Worm (Caenorhabditis elegans) whole organism, early embryonic: Measurements from ENCODE around the gene R144.10.

Experiments used
- B0310.2 ChIP-seq: sonication (generic microtip); optimal IDR thresholded peaks from 2 replicates; lab custom pipeline; 2016; ENCODE audit warnings: mild to moderate bottlenecking, missing genetic modification characterization, missing compliant biosample characterization
- F13C5.2 ChIP-seq: sonication (generic microtip); optimal IDR thresholded peaks from 2 replicates; lab custom pipeline; 2017; ENCODE audit warnings: mild to moderate bottlenecking, missing genetic modification characterization, inconsistent platforms, missing compliant biosample characterization
- aly-1 ChIP-seq: sonication (generic microtip); optimal IDR thresholded peaks from 2 replicates; lab custom pipeline; 2016; ENCODE audit warnings: missing genetic modification characterization, missing compliant biosample characterization
- ama-1 ChIP-seq: fragments of 150-350 bp; optimal IDR thresholded peaks from 2 replicates; lab custom pipeline; 2014
- ceh-13 ChIP-seq: fragments of 200-800 bp; sonication (Bioruptor generic); optimal IDR thresholded peaks from 2 replicates; lab custom pipeline; 2018; ENCODE audit warnings: mild to moderate bottlenecking, missing genetic modification characterization, missing compliant biosample characterization
- ceh-36 ChIP-seq: sonication (generic microtip); optimal IDR thresholded peaks from 2 replicates; lab custom pipeline; 2016; ENCODE audit warnings: missing genetic modification characterization, inconsistent platforms, missing compliant biosample characterization
- ets-7 ChIP-seq: sonication (generic microtip); optimal IDR thresholded peaks from 2 replicates; lab custom pipeline; 2016; ENCODE audit warnings: missing genotype, missing genetic modification characterization, missing compliant biosample characterization
- flt-1 ChIP-seq: fragments of 200-800 bp; sonication (Bioruptor generic); IDR thresholded peaks from 2 replicates; pipeline ENCODE4 v1.3.6; 2022; ENCODE audit warnings: missing genetic modification characterization, missing compliant biosample characterization
- hmbx-1 ChIP-seq: sonication (generic microtip); optimal IDR thresholded peaks from 2 replicates; lab custom pipeline; 2016; ENCODE audit warnings: mild to moderate bottlenecking, missing genetic modification characterization, missing compliant biosample characterization
- hmg-4 ChIP-seq: fragments of 200-800 bp; sonication (Bioruptor generic); optimal IDR thresholded peaks from 2 replicates; lab custom pipeline; 2018; ENCODE audit warnings: mild to moderate bottlenecking, missing genetic modification characterization, missing compliant biosample characterization
- hnd-1 ChIP-seq: sonication (generic microtip); optimal IDR thresholded peaks from 2 replicates; lab custom pipeline; 2016; ENCODE audit warnings: missing genetic modification characterization, missing compliant biosample characterization
- pes-1 ChIP-seq: fragments of 200-800 bp; sonication (Bioruptor generic); IDR thresholded peaks from 2 replicates; pipeline ENCODE4 v1.3.6; 2022; ENCODE audit warnings: missing genetic modification reagents, missing genetic modification characterization, missing compliant biosample characterization
- scrt-1 ChIP-seq: fragments of 200-800 bp; sonication (Bioruptor generic); IDR thresholded peaks from 2 replicates; pipeline ENCODE4 v1.3.6; 2022; ENCODE audit warnings: missing genetic modification characterization, missing compliant biosample characterization
- sea-1 ChIP-seq: fragments of 200-800 bp; sonication (Bioruptor generic); conservative IDR thresholded peaks from 2 replicates; pipeline ENCODE4 v1.3.6; 2022; ENCODE audit warnings: missing genetic modification characterization, missing compliant biosample characterization
- tbx-11 ChIP-seq: fragments of 200-800 bp; sonication (Bioruptor generic); IDR thresholded peaks from 2 replicates; pipeline ENCODE4 v1.3.6; 2022; ENCODE audit warnings: missing genetic modification characterization, missing compliant biosample characterization
- tbx-37 ChIP-seq: fragments of 200-800 bp; sonication (Bioruptor generic); conservative IDR thresholded peaks from 2 replicates; pipeline ENCODE4 v1.3.6; 2022; ENCODE audit warnings: missing genetic modification reagents, missing genetic modification characterization, missing compliant biosample characterization
- tra-4 ChIP-seq: sonication (generic microtip); optimal IDR thresholded peaks from 2 replicates; lab custom pipeline; 2017; ENCODE audit warnings: missing genetic modification characterization, missing compliant biosample characterization

R144.10 gene

ce11 chrIII:5030629-5031028 is 28.5 kb upstream of the R144.10 start, which contains the start of gene klp-6:
Gene klp-6, plus strand, starts transcription at chrIII:5030929.
- no peak for TF ChIP-seq scrt-1 (GFP tag; lab: Robert Waterston, UW)
- no peak for TF ChIP-seq F13C5.2 (tag; lab: Kevin White, UChicago)
- no peak for TF ChIP-seq tbx-11 (GFP tag; lab: Robert Waterston, UW)
- no peak for TF ChIP-seq pes-1 (GFP tag; lab: Robert Waterston, UW)
- no peak for TF ChIP-seq flt-1 (GFP tag; lab: Robert Waterston, UW)
- TF ChIP-seq aly-1 (tag; lab: Kevin White, UChicago) = no peak
- no peak for TF ChIP-seq ama-1
- TF ChIP-seq hmbx-1 (tag; lab: Kevin White, UChicago) = no peak
- no peak for TF ChIP-seq ets-7 (tag; lab: Kevin White, UChicago)
- no peak for TF ChIP-seq ceh-13 (GFP tag; lab: Kevin White, UChicago)
- no peak for TF ChIP-seq hmg-4
- no peak for TF ChIP-seq hnd-1 (tag; lab: Kevin White, UChicago)
- no peak for TF ChIP-seq tra-4
- TF ChIP-seq B0310.2 (tag; lab: Kevin White, UChicago) = no peak
- TF ChIP-seq sea-1 (GFP tag; lab: Robert Waterston, UW) = no peak

DNA sequence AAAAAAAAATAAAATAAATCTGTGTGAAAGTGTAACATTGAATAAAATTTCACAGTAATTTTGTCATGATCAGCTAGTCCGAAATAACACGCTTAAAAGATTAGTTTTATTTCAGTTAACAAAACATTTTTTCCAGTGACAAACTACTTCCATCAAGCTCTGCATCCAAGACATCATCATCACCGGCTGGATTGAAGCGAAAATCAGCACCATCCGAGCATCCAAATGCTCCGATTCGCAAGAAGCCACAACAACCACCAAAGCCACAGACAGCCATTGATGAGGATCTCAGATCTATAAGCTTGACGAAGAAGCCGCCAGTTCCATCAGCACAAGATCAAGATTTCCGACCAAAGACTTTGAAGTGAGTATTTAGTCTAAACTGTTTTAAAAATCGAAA is 25.1 kb upstream of the R144.10 start:
- TF ChIP-seq flt-1 (GFP tag; lab: Robert Waterston, UW) = no peak
- TF ChIP-seq hmg-4 = no peak
- TF ChIP-seq aly-1 (tag; lab: Kevin White, UChicago) = no peak
- no peak for TF ChIP-seq ceh-13 (GFP tag; lab: Kevin White, UChicago)
- no peak for TF ChIP-seq hnd-1 (tag; lab: Kevin White, UChicago)
- TF ChIP-seq tbx-37 (GFP tag; lab: Robert Waterston, UW) = no peak
- TF ChIP-seq sea-1 (GFP tag; lab: Robert Waterston, UW) = 0 out of 2 replicates have a peak, but pooled peaks have one; percentile 16
- no peak for TF ChIP-seq tbx-11 (GFP tag; lab: Robert Waterston, UW)
- TF ChIP-seq tra-4 = no peak
- TF ChIP-seq ets-7 (tag; lab: Kevin White, UChicago) = no peak
- TF ChIP-seq ceh-36 (tag; lab: Kevin White, UChicago) = no peak
- peak; percentile 32 for TF ChIP-seq B0310.2 (tag; lab: Kevin White, UChicago)
- no peak for TF ChIP-seq scrt-1 (GFP tag; lab: Robert Waterston, UW)
- no peak for TF ChIP-seq F13C5.2 (tag; lab: Kevin White, UChicago)
- TF ChIP-seq hmbx-1 (tag; lab: Kevin White, UChicago) = no peak
- peak; percentile 27 for TF ChIP-seq ama-1
- no peak for TF ChIP-seq pes-1 (GFP tag; lab: Robert Waterston, UW)

DNA sequence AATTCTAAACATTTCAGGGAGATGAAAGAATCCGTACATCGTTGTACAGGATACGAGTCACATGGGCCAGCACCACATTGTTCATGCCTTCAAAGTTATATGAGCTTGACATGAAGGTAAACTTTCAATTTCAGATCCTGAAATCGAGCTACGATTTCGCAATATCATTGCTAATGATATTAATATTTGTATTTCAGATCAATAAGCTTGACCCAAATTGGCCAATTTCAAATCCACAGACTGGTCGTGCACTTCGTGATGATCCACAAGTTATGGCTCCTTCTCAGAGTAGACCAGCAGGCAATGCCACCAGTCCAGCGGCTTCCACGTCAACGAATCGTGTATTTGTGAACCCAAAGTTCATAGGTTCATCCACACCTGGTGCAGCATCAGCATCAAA is 24.2 kb upstream of the R144.10 start:
- TF ChIP-seq tbx-37 (GFP tag; lab: Robert Waterston, UW) (no peak), B0310.2 (tag; lab: Kevin White, UChicago) (no peak), ceh-36 (tag; lab: Kevin White, UChicago) (no peak), tbx-11 (GFP tag; lab: Robert Waterston, UW) (no peak), pes-1 (GFP tag; lab: Robert Waterston, UW) (no peak), hmg-4 (no peak), scrt-1 (GFP tag; lab: Robert Waterston, UW) (no peak), flt-1 (GFP tag; lab: Robert Waterston, UW) (no peak), F13C5.2 (tag; lab: Kevin White, UChicago) (no peak)

DNA sequence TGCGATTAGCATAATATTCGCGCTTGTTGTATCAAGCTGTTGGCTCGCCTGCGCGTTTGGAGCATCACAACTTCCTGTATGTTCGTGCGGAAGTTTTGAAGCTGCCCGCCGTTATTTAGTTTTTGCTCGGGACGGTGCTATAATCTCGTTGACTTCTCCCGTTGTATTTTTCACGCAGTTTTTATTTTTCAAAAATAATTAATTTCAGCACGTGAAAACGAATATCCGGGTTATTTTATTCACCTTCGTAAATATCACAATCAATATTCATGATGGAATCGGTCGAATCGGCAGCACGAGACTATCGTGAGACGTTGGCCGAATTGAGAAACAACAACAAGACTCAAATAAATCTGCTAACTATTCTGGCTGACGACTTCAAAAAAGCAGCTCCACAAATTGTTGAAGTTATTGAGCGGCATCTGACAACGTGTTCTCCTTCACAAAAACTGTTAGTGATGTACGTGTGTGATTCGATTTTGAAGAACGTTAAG is 23.1 kb upstream of the R144.10 start:
- TF ChIP-seq B0310.2 (tag; lab: Kevin White, UChicago) (no peak), ama-1 (peak; percentile 62)

DNA sequence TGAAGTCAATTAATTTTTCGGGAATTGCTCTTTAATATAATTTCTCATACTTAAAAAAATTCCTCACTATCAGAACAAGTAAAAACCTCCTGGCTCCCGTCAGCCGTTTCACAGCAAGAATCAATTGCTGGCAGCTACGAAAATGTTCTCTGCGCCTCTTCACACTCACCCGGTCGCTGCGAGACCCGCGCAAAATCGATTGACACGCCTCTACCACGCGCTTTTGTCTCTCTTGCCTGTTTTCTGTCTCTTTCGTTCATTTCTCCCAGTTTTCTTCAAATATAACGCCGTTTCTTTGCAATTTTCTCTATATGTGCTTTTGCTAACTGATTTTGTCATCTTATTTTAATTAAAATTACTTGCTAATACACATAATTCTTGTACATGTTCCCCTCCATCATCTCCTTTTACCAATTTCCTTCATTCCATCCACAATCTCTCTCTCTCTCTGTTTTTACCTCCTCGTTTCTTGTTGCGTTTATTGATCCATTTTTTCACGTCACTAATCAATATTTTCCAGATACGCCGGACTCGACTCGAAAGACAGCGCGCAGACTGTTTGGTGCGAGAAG is 22.3 kb upstream of the R144.10 start, which contains the start of gene pcf-11:
TSS of gene pcf-11 (plus strand) at position 522 of the 572 bp plus-strand sequence.
- no peak for TF ChIP-seq pes-1 (GFP tag; lab: Robert Waterston, UW)
- no peak for TF ChIP-seq aly-1 (tag; lab: Kevin White, UChicago)
- TF ChIP-seq tra-4 = peak; percentile 31
- TF ChIP-seq tbx-11 (GFP tag; lab: Robert Waterston, UW) = no peak
- no peak for TF ChIP-seq hnd-1 (tag; lab: Kevin White, UChicago)
- TF ChIP-seq scrt-1 (GFP tag; lab: Robert Waterston, UW) = no peak
- no peak for TF ChIP-seq F13C5.2 (tag; lab: Kevin White, UChicago)

DNA sequence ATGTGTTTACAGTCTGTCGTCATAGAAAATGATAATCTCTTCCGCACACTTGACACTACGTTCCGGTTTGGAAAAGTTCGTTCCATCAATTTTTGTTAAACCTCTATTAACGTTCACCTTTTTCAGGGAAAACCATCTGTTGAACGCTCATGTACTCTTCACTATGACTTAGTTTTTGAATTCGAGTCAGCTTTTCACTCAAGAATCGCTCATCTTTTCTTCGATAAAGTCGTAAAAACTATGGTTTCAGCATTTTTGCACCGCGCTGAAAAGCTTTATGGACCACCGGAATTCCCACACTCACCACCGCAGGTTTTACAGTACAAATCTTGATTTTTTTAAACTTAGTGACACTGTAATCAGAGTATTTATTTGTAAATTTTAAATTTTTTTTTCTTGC is 21.5 kb upstream of the R144.10 start:
- TF ChIP-seq hnd-1 (tag; lab: Kevin White, UChicago) = no peak
- TF ChIP-seq F13C5.2 (tag; lab: Kevin White, UChicago) = no peak
- no peak for TF ChIP-seq pes-1 (GFP tag; lab: Robert Waterston, UW)
- no peak for TF ChIP-seq B0310.2 (tag; lab: Kevin White, UChicago)
- TF ChIP-seq sea-1 (GFP tag; lab: Robert Waterston, UW) = no peak

DNA sequence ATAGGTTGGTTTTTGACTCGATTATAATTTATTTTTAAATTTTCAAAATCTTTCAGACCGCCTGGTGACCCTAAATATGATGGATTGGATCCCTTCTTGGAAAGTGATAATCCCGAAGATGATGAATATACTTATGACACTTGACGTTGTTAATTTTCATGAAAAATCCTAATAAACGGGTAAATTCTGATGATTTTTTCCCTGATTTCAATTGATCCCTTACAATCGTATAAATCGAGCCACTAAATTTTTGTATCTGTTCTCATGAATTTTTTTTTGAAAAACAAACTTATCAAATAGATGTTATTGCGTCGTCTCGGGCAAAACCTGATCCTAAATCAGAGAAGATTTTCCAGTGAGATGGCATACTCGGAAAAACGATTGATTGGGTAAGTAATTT is 20.8 kb upstream of the R144.10 start, which contains the start of gene R144.13:
TSS of gene R144.13 (plus strand) at position 301 of the 400 bp plus-strand sequence.
- TF ChIP-seq hmg-4 = no peak
- TF ChIP-seq ama-1 = no peak
- TF ChIP-seq aly-1 (tag; lab: Kevin White, UChicago) = no peak
- no peak for TF ChIP-seq F13C5.2 (tag; lab: Kevin White, UChicago)
- no peak for TF ChIP-seq B0310.2 (tag; lab: Kevin White, UChicago)
- TF ChIP-seq ets-7 (tag; lab: Kevin White, UChicago) = no peak
- TF ChIP-seq pes-1 (GFP tag; lab: Robert Waterston, UW) = no peak
- TF ChIP-seq tra-4 = no peak
- no peak for TF ChIP-seq sea-1 (GFP tag; lab: Robert Waterston, UW)
- no peak for TF ChIP-seq hmbx-1 (tag; lab: Kevin White, UChicago)
- TF ChIP-seq ceh-36 (tag; lab: Kevin White, UChicago) = no peak
- no peak for TF ChIP-seq scrt-1 (GFP tag; lab: Robert Waterston, UW)
- no peak for TF ChIP-seq tbx-11 (GFP tag; lab: Robert Waterston, UW)
